Fruit fly (Drosophila melanogaster): Measurements from ENCODE around the gene CG18530.

CG18530 gene

DNA sequence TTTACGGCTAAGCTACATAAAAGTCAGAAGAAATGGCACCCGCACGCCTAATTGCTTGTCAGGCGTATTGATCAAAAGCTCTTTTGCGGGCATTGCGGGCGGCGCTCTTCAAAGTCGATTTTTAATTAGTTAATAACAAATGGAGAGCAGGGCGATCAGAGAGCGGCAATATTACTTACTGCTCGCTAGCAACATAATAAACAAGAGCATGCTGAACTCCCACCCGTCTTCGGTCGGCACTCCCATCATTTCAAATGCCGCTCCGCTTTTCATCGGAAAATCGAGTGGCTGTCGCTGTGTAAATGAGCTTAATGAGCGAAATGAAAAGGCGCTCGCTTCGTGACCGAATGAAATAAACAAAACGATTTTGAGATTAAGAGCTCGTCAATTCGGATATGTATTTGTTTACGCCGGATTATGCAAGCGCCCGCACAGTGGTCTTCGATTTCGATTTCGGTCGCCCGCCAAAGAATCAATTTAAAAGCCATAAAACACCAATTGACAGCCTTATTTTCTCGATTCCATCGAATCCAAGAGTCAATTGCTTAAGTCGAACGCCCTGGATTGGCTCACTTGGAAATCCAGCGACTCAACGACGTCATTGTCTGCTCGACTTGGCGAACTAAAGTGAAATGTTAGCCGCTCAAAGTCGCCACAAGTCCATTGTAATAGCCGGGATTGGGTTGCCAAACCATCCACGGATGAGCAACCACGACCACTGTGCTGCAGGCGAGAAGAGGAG lies 20.5 kb downstream of the CG18530 start (continued):
- TF ChIP-seq CG17568 (GFP tag; optimal IDR thresholded peaks at IDR 0.05) (peak; percentile 54), stwl (tag; optimal IDR thresholded peaks at IDR 0.05) (no peak), wor (GFP tag; IDR thresholded peaks at IDR 0.05) (peak; percentile 92), CG14965 (GFP tag; optimal IDR thresholded peaks at IDR 0.05; ENCODE audit: borderline replicate concordance) (no peak), Dll (GFP tag; IDR thresholded peaks at IDR 0.05; ENCODE audit: partially characterized antibody) (no peak), Scr (GFP tag; IDR thresholded peaks at IDR 0.05; ENCODE audit: partially characterized antibody) (no peak), CG6813 (GFP tag; optimal IDR thresholded peaks at IDR 0.05) (peak; percentile 65), CG18599 (GFP tag; optimal IDR thresholded peaks at IDR 0.05) (peak; percentile 75), Dad (GFP tag; optimal IDR thresholded peaks at IDR 0.05) (peak; percentile 80), nerfin-1 (tag; optimal IDR thresholded peaks at IDR 0.05) (peak; percentile 75), Lpt (GFP tag; optimal IDR thresholded peaks at IDR 0.05) (no peak), Dip3 (GFP tag; optimal IDR thresholded peaks at IDR 0.05) (peak; percentile 60), Dref (GFP tag; IDR thresholded peaks at IDR 0.05) (no peak), luna (GFP tag; optimal IDR thresholded peaks at IDR 0.05) (peak; percentile 47), Sin3A (optimal IDR thresholded peaks at IDR 0.05) (no peak), CG17361 (GFP tag; IDR thresholded peaks at IDR 0.05) (peak; percentile 92), croc (GFP tag; conservative IDR thresholded peaks at IDR 0.05) (peak; percentile 77), MBD-R2 (GFP tag; IDR thresholded peaks at IDR 0.05) (peak; percentile 33; the same call in 1 of the 2 replicates), gfzf (GFP tag; optimal IDR thresholded peaks at IDR 0.05) (no peak), dimm (GFP tag; IDR thresholded peaks at IDR 0.05) (peak; percentile 60), CrebB (tag; optimal IDR thresholded peaks at IDR 0.05) (peak; percentile 56), CG8924 (tag; optimal IDR thresholded peaks at IDR 0.05) (peak; percentile 79), CG12219 (GFP tag; optimal IDR thresholded peaks at IDR 0.05) (peak; percentile 85), cwo (GFP tag; optimal IDR thresholded peaks at IDR 0.05) (peak; percentile 55), bsh (GFP tag; optimal IDR thresholded peaks at IDR 0.05) (peak in 1 of 2 experiments; percentile 71), phol (tag; optimal IDR thresholded peaks at IDR 0.05) (peak; percentile 86), pb (GFP tag; optimal IDR thresholded peaks at IDR 0.05) (peak; percentile 78), dm (GFP tag; optimal IDR thresholded peaks at IDR 0.05) (peak; percentile 77), Antp (GFP tag; optimal IDR thresholded peaks at IDR 0.05) (peak; percentile 89), Neu2 (GFP tag; optimal IDR thresholded peaks at IDR 0.05; ENCODE audit: borderline replicate concordance) (no peak), HLH3B (GFP tag; IDR thresholded peaks at IDR 0.05) (peak; percentile 79), esg (GFP tag; conservative IDR thresholded peaks at IDR 0.05) (peak; percentile 89), Dek (tag; optimal IDR thresholded peaks at IDR 0.05) (peak; percentile 65), CG3838 (GFP tag; optimal IDR thresholded peaks at IDR 0.05) (no peak), sc (optimal IDR thresholded peaks at IDR 0.05) (no peak), sc (GFP tag; optimal IDR thresholded peaks at IDR 0.05) (peak; percentile 64), CG9437 (GFP tag; optimal IDR thresholded peaks at IDR 0.05) (peak; percentile 84), CG32767 (GFP tag; IDR thresholded peaks at IDR 0.05) (peak; percentile 87), CG7963 (GFP tag; IDR thresholded peaks at IDR 0.05; ENCODE audit: partially characterized antibody) (no peak), CG10959 (GFP tag; IDR thresholded peaks at IDR 0.05) (peak; percentile 40; the same call in 1 of the 2 replicates), CG17912 (GFP tag; optimal IDR thresholded peaks at IDR 0.05) (no peak), Optix (GFP tag; IDR thresholded peaks at IDR 0.05) (peak; percentile 80; the same call in 2 of the 3 replicates), nerfin-2 (GFP tag; IDR thresholded peaks at IDR 0.05; ENCODE audit: partially characterized antibody) (0 out of 2 replicates have a peak, but pooled peaks have one; percentile 18), CG14710 (tag; optimal IDR thresholded peaks at IDR 0.05) (peak; percentile 35), Aef1 (GFP tag; IDR thresholded peaks at IDR 0.05) (peak; percentile 87), zen2 (GFP tag; IDR thresholded peaks at IDR 0.05; ENCODE audit: partially characterized antibody) (no peak), gce (GFP tag; IDR thresholded peaks at IDR 0.05) (peak; percentile 58; the same call in 1 of the 3 replicates), psq (GFP tag; optimal IDR thresholded peaks at IDR 0.05) (peak; percentile 13)

Measured in whole organism, embryonic.